Worm (Caenorhabditis elegans): ENCODE measurements around the gene F43C11.7.

DNA sequence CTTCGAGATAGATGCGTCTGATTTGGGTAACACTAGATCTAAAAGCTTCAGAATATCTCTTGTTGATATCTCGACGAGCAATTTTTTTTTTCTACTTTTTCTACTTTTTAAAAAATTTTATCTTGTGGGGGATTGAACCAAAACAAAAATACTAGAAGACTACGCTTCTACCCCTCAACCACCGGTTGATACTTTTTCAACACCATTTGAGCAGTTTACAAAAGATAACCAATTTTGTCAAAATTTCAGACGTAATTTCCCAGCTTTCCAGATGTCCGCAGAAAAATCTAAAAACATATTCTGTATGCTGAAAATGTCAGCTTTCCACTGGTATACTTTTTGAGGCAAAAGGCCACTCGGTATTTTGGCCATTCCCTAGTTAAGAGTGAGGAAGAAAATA is 31.1 kb upstream of the F43C11.7 start:
- no peak for TF ChIP-seq nhr-237 (tag; optimal IDR thresholded peaks at IDR 0.05)
- no peak for TF ChIP-seq nhr-12 (tag; optimal IDR thresholded peaks at IDR 0.05)
- TF ChIP-seq hlh-4 (tag; optimal IDR thresholded peaks at IDR 0.05) = no peak
- TF ChIP-seq pag-3 (tag; optimal IDR thresholded peaks at IDR 0.05; ENCODE audit: borderline replicate concordance, insufficient read depth) = no peak
